Fruit fly (Drosophila melanogaster) whole organism, wandering third instar larva: Measurements from ENCODE around the gene eIF2A.

Experiments used
- CG9705 ChIP-seq: fragments of 200-800 bp; sonication (Bioruptor generic); optimal IDR thresholded peaks from 2 replicates; lab custom pipeline; 2018; ENCODE audit warnings: missing biosample characterization, mild to moderate bottlenecking, missing genetic modification characterization
- Dfd ChIP-seq: fragments of >200 bp; optimal IDR thresholded peaks from 2 replicates; lab custom pipeline; 2017; ENCODE audit warnings: missing biosample characterization, missing genetic modification characterization
- Hnf4 ChIP-seq: fragments of 200-800 bp; sonication (Bioruptor generic); optimal IDR thresholded peaks from 2 replicates; lab custom pipeline; 2016; ENCODE audit warnings: missing biosample characterization, mild to moderate bottlenecking, missing genetic modification characterization
- Myc ChIP-seq: fragments of >200 bp; optimal IDR thresholded peaks from 2 replicates; lab custom pipeline; 2017
- br ChIP-seq: fragments of 200-800 bp; sonication (Bioruptor generic); optimal IDR thresholded peaks from 2 replicates; lab custom pipeline; 2016; ENCODE audit warnings: missing biosample characterization, missing genetic modification characterization
- dsf ChIP-seq: sonication (Bioruptor generic); optimal IDR thresholded peaks from 2 replicates; lab custom pipeline; 2016; ENCODE audit warnings: missing biosample characterization, missing genetic modification characterization, borderline replicate concordance
- h ChIP-seq: fragments of 200-800 bp; sonication (Bioruptor generic); optimal IDR thresholded peaks from 3 replicates; lab custom pipeline; 2016; ENCODE audit warnings: missing biosample characterization, mild to moderate bottlenecking, missing genetic modification characterization
- lola ChIP-seq: fragments of >200 bp; optimal IDR thresholded peaks from 2 replicates; lab custom pipeline; 2017; ENCODE audit warnings: missing biosample characterization, missing genetic modification characterization

- TF ChIP-seq lola = no peak
- TF ChIP-seq dsf (GFP tag; lab: Kevin White, UChicago) = no peak
- TF ChIP-seq h (GFP tag; lab: Kevin White, UChicago) = no peak
- TF ChIP-seq Dfd = no peak
- no peak for TF ChIP-seq Myc (lab: Kevin White, UChicago)
- no peak for TF ChIP-seq Hnf4 (GFP tag; lab: Kevin White, UChicago)
- TF ChIP-seq CG9705 (GFP tag; lab: Kevin White, UChicago) = no peak
- TF ChIP-seq br (GFP tag; lab: Kevin White, UChicago) = no peak
These were observed 19.9 kb downstream of the eIF2A start, which contains the start of gene mub for dm6 chr3L:21844488-21844887.
